Worm (Caenorhabditis elegans) whole organism, mixed stage, embryonic: ENCODE results near the gene ssq-4.

Source experiments
- bed-3 ChIP-seq: fragments of 200-800 bp; sonication (Bioruptor generic); optimal IDR thresholded peaks from 3 replicates; lab custom pipeline; 2018; ENCODE audit warnings: mild to moderate bottlenecking, missing genetic modification characterization, moderate library complexity, missing compliant biosample characterization
- blmp-1 ChIP-seq: fragments of 150-350 bp; optimal IDR thresholded peaks from 2 replicates; lab custom pipeline; 2014; ENCODE audit warnings: missing biosample characterization, missing genetic modification characterization
- ceh-39 ChIP-seq: fragments of 150-350 bp; optimal IDR thresholded peaks from 2 replicates; lab custom pipeline; 2014; ENCODE audit warnings: missing biosample characterization, missing genetic modification characterization
- ceh-43 ChIP-seq: fragments of 200-800 bp; sonication (Bioruptor generic); optimal IDR thresholded peaks from 2 replicates; lab custom pipeline; 2018; ENCODE audit warnings: mild to moderate bottlenecking, missing genetic modification characterization, moderate library complexity, missing compliant biosample characterization
- ceh-83 ChIP-seq: fragments of 200-800 bp; sonication (Bioruptor generic); optimal IDR thresholded peaks from 2 replicates; lab custom pipeline; 2018; ENCODE audit warnings: mild to moderate bottlenecking, missing genetic modification characterization, missing compliant biosample characterization
- ces-1 ChIP-seq: fragments of 150-350 bp; optimal IDR thresholded peaks from 2 replicates; lab custom pipeline; 2014; ENCODE audit warnings: missing biosample characterization, missing genetic modification reagents, missing genetic modification characterization
- cnd-1 ChIP-seq: fragments of 200-800 bp; sonication (Bioruptor generic); optimal IDR thresholded peaks from 2 replicates; lab custom pipeline; 2018; ENCODE audit warnings: mild to moderate bottlenecking, missing genetic modification characterization, missing compliant biosample characterization
- drap-1 ChIP-seq: fragments of 200-800 bp; sonication (Bioruptor generic); optimal IDR thresholded peaks from 3 replicates; lab custom pipeline; 2018; ENCODE audit warnings: mild to moderate bottlenecking, missing genetic modification characterization, missing compliant biosample characterization
- elt-1 ChIP-seq: sonication (generic microtip); optimal IDR thresholded peaks from 2 replicates; lab custom pipeline; 2017; ENCODE audit warnings: missing genetic modification characterization, mild to moderate bottlenecking, missing compliant biosample characterization, antibody characterized with exemption, moderate library complexity, borderline replicate concordance; ENCODE audit not compliant: insufficient read depth
- elt-3 ChIP-seq: fragments of 150-350 bp; optimal IDR thresholded peaks from 2 replicates; lab custom pipeline; 2014; ENCODE audit warnings: missing biosample characterization, missing genetic modification characterization
- flh-1 ChIP-seq: fragments of 200-800 bp; sonication (Bioruptor generic); optimal IDR thresholded peaks from 2 replicates; lab custom pipeline; 2018; ENCODE audit warnings: mild to moderate bottlenecking, missing genetic modification characterization, moderate library complexity, missing compliant biosample characterization
- hlh-1 ChIP-seq: fragments of 150-350 bp; optimal IDR thresholded peaks from 2 replicates; lab custom pipeline; 2014; ENCODE audit warnings: missing biosample characterization, missing genetic modification reagents, missing genetic modification characterization
- lin-13 ChIP-seq: fragments of 150-350 bp; optimal IDR thresholded peaks from 2 replicates; lab custom pipeline; 2014; ENCODE audit warnings: missing biosample characterization, missing genetic modification characterization
- lin-32 ChIP-seq: fragments of 200-800 bp; sonication (Bioruptor generic); optimal IDR thresholded peaks from 2 replicates; lab custom pipeline; 2018; ENCODE audit warnings: mild to moderate bottlenecking, missing genetic modification characterization, missing compliant biosample characterization
- lsy-2 ChIP-seq: fragments of 150-350 bp; optimal IDR thresholded peaks from 2 replicates; lab custom pipeline; 2014; ENCODE audit warnings: missing biosample characterization, missing genetic modification characterization
- mab-5 ChIP-seq: fragments of 150-350 bp; optimal IDR thresholded peaks from 2 replicates; lab custom pipeline; 2014; ENCODE audit warnings: missing biosample characterization, missing genetic modification characterization
- mep-1 ChIP-seq: fragments of 150-350 bp; optimal IDR thresholded peaks from 2 replicates; lab custom pipeline; 2017; ENCODE audit warnings: missing biosample characterization, missing genetic modification reagents, missing genetic modification characterization, inconsistent platforms
- nhr-12 ChIP-seq: fragments of 150-350 bp; optimal IDR thresholded peaks from 2 replicates; lab custom pipeline; 2014; ENCODE audit warnings: missing biosample characterization, missing genetic modification characterization
- nhr-2 ChIP-seq: fragments of 150-350 bp; optimal IDR thresholded peaks from 2 replicates; lab custom pipeline; 2014; ENCODE audit warnings: missing biosample characterization, missing genetic modification characterization
- nhr-237 ChIP-seq: fragments of 150-350 bp; optimal IDR thresholded peaks from 2 replicates; lab custom pipeline; 2014; ENCODE audit warnings: missing biosample characterization, missing genetic modification characterization
- nhr-28 ChIP-seq: fragments of 150-350 bp; optimal IDR thresholded peaks from 2 replicates; lab custom pipeline; 2014; ENCODE audit warnings: missing biosample characterization, missing genetic modification characterization
- nhr-76 ChIP-seq: sonication (generic microtip); optimal IDR thresholded peaks from 2 replicates; lab custom pipeline; 2017; ENCODE audit warnings: missing biosample characterization, missing genetic modification characterization
- sem-2 ChIP-seq: fragments of 200-800 bp; sonication (Bioruptor generic); optimal IDR thresholded peaks from 2 replicates; lab custom pipeline; 2018; ENCODE audit warnings: mild to moderate bottlenecking, missing genetic modification characterization, missing compliant biosample characterization
- snpc-4 ChIP-seq: fragments of 150-350 bp; optimal IDR thresholded peaks from 2 replicates; lab custom pipeline; 2014; ENCODE audit warnings: missing biosample characterization, missing genetic modification characterization
- sptf-1 ChIP-seq: sonication (generic microtip); optimal IDR thresholded peaks from 2 replicates; lab custom pipeline; 2017; ENCODE audit warnings: mild to moderate bottlenecking, missing genetic modification characterization, moderate library complexity, missing compliant biosample characterization
- tbx-8 ChIP-seq: fragments of 200-800 bp; sonication (Bioruptor generic); optimal IDR thresholded peaks from 2 replicates; lab custom pipeline; 2018; ENCODE audit warnings: mild to moderate bottlenecking, missing genetic modification characterization, moderate library complexity, missing compliant biosample characterization
- unc-120 ChIP-seq: sonication (generic microtip); optimal IDR thresholded peaks from 2 replicates; lab custom pipeline; 2017; ENCODE audit warnings: missing genetic modification characterization, missing compliant biosample characterization; ENCODE audit not compliant: poor library complexity, severe bottlenecking
- unc-39 ChIP-seq: fragments of 150-350 bp; optimal IDR thresholded peaks from 2 replicates; lab custom pipeline; 2014; ENCODE audit warnings: missing biosample characterization, missing genetic modification characterization
- unc-62 ChIP-seq: fragments of 150-350 bp; optimal IDR thresholded peaks from 2 replicates; lab custom pipeline; 2014; ENCODE audit warnings: missing biosample characterization, missing genetic modification reagents, missing genetic modification characterization
- zip-8 ChIP-seq: fragments of 150-350 bp; optimal IDR thresholded peaks from 2 replicates; lab custom pipeline; 2014; ENCODE audit warnings: missing biosample characterization, missing genetic modification characterization
- ztf-11 ChIP-seq: fragments of 150-350 bp; optimal IDR thresholded peaks from 2 replicates; lab custom pipeline; 2014; ENCODE audit warnings: missing biosample characterization, missing genetic modification characterization

The ssq-4 gene

DNA sequence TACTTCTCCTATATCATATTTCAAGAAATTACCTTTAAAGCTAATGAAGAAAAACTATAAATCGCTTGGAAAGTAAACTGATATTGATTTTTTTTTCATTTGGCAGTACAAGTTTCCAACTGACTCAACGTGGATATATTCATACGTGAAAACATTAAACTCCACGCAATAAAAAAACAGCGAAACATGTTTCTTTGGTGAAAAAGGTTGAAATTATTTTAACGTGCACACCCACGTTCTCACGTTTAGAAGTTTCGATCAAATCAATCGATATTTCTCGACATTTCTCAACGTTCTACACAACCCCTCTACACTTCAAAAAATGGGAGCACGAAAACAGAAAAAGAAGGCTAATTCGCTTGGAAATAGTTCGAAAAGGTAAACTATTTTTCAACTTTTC is 12.7 kb downstream of the ssq-4 start, which contains the start of the genes best-6 and C09B9.2:
best-6 (minus strand) TSS at position 101 of the 400 bp plus-strand sequence.
C09B9.2 (plus strand) TSS at position 314 of the 400 bp plus-strand sequence.
- TF ChIP-seq nhr-76 (tag; lab: Kevin White, UChicago) (no peak), lin-32 (GFP tag; lab: Kevin White, UChicago) (no peak)

DNA sequence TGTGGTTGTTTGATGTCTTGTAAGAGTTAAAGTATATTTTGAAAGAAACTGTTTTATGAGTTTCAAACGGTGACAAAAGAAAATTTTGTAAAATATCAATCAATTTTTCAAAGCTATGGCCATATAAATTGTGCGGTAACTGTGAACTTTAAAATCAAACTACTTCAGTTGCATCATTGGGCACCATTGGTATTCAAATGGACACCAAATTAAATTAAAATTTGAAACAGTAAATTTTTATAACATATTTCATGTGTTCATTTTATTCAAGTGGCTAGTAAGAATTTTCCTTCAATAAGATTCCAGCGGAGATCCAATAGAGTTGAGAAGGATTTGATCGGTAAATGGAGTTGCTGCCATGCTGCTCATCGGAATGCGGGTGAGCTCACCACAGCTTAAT is 15.1 kb downstream of the ssq-4 start:
- no peak for TF ChIP-seq mab-5 (tag; lab: Kevin White, UChicago)
- TF ChIP-seq sem-2 (GFP tag; lab: Kevin White, UChicago), result no peak
- no peak for TF ChIP-seq drap-1 (GFP tag; lab: Kevin White, UChicago)
- TF ChIP-seq mep-1 (tag; lab: Kevin White, UChicago), result no peak
- TF ChIP-seq unc-62 (GFP tag; lab: Kevin White, UChicago), result no peak
- no peak for TF ChIP-seq lsy-2
- no peak for TF ChIP-seq nhr-12 (tag; lab: Kevin White, UChicago)
- no peak for TF ChIP-seq elt-1
- no peak for TF ChIP-seq sptf-1

ce11 chrIV:5033276-5033675 is 17.0 kb downstream of the ssq-4 start, which contains the start of gene C09B9.4:
Gene C09B9.4 (minus strand): TSS chrIV:5033376.
- TF ChIP-seq ces-1 (GFP tag; lab: Kevin White, UChicago) (no peak), tbx-8 (GFP tag; lab: Kevin White, UChicago) (no peak), lin-13 (tag; lab: Kevin White, UChicago) (no peak), blmp-1 (tag; lab: Kevin White, UChicago) (no peak), snpc-4 (tag; lab: Kevin White, UChicago) (no peak), ceh-39 (tag; lab: Kevin White, UChicago) (no peak), zip-8 (no peak), lin-32 (GFP tag; lab: Kevin White, UChicago) (no peak), ceh-83 (GFP tag; lab: Kevin White, UChicago) (no peak), mep-1 (tag; lab: Kevin White, UChicago) (no peak), bed-3 (GFP tag; lab: Kevin White, UChicago) (no peak), unc-39 (no peak), hlh-1 (no peak), drap-1 (GFP tag; lab: Kevin White, UChicago) (no peak)

DNA sequence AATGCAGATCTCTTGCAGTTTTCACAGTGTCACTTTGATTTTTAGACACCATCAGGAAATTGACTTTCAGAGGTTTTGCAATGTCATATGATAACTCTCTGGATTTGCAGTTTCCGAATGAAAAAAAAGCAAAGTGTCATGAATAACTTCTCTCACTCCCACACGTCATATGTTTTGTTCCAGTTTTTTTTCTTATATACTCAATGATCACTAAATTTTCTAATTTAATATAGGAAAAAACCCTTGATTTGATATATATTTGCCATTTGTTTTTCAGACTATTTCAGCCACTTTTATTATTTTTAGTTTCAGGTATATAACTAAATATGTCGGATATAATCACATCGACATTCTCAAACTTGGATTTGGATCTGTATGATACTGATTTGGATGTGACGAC is 21.2 kb downstream of the ssq-4 start, which contains the start of gene C09B9.1:
C09B9.1 (plus strand) TSS at position 301 of the 400 bp plus-strand sequence.
- TF ChIP-seq sem-2 (GFP tag; lab: Kevin White, UChicago) (no peak), lin-13 (tag; lab: Kevin White, UChicago) (no peak), blmp-1 (tag; lab: Kevin White, UChicago) (no peak), lin-32 (GFP tag; lab: Kevin White, UChicago) (no peak), ceh-43 (GFP tag; lab: Kevin White, UChicago) (no peak), snpc-4 (tag; lab: Kevin White, UChicago) (no peak), tbx-8 (GFP tag; lab: Kevin White, UChicago) (no peak), ztf-11 (tag; lab: Kevin White, UChicago) (no peak), nhr-28 (tag; lab: Kevin White, UChicago) (no peak), unc-62 (GFP tag; lab: Kevin White, UChicago) (no peak), unc-120 (tag; lab: Kevin White, UChicago) (no peak), mab-5 (tag; lab: Kevin White, UChicago) (no peak), cnd-1 (no peak), drap-1 (GFP tag; lab: Kevin White, UChicago) (no peak), ceh-39 (tag; lab: Kevin White, UChicago) (no peak), nhr-2 (tag; lab: Kevin White, UChicago) (no peak), elt-3 (tag; lab: Kevin White, UChicago) (no peak)

DNA sequence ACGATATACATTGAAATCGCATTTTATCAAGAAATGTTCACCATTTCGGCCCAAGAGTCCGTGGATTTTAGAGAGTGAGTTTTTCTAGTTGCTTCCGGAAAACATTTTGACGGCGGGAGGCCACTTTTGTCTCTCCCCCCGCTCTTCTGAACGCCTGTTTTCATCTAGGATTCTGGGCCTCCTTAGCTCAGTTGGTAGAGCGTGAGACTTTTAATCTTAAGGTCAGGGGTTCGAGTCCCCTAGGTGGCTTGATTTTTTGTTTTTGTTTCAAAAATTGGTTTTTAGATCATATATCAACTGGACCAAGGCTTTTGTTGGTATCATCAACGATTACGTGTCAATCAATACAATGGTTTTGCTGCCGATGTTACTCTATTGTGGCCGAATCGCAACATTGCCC is 22.5 kb downstream of the ssq-4 start:
- TF ChIP-seq ceh-83 (GFP tag; lab: Kevin White, UChicago) (peak; percentile 79), lin-13 (tag; lab: Kevin White, UChicago) (no peak)

DNA sequence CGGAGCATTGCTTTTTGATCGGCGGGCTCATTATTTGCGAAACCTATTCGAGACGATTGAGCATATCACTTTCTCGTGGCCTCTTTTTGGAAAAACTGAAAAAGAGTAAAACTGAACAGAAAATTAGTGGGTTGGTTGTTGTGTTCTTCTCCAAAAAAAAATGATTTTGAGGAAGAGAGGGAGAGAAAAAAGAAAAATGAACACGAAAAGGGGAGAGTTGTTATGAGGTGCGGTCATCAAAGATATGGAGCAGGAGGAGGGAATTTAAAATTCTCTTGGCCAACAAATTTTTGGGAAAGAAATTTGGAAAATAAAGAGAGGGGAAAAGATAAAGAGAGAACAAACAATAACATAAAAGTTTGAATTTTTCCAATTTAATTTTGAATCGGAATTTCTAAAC is 29.1 kb downstream of the ssq-4 start, which contains the start of gene hot-9:
hot-9 (minus strand) TSS at position 101 of the 400 bp plus-strand sequence.
- TF ChIP-seq unc-120 (tag; lab: Kevin White, UChicago), result no peak
- TF ChIP-seq flh-1 (GFP tag; lab: Kevin White, UChicago), result no peak
- no peak for TF ChIP-seq elt-1
- TF ChIP-seq nhr-2 (tag; lab: Kevin White, UChicago), result no peak
- TF ChIP-seq snpc-4 (tag; lab: Kevin White, UChicago), result no peak
- TF ChIP-seq sem-2 (GFP tag; lab: Kevin White, UChicago), result no peak
- no peak for TF ChIP-seq zip-8
- no peak for TF ChIP-seq unc-39
- no peak for TF ChIP-seq ces-1 (GFP tag; lab: Kevin White, UChicago)
- TF ChIP-seq nhr-237, result no peak
- no peak for TF ChIP-seq nhr-28 (tag; lab: Kevin White, UChicago)
- no peak for TF ChIP-seq nhr-12 (tag; lab: Kevin White, UChicago)
- TF ChIP-seq, all 35 proteins: peak for 0
